Worm (Caenorhabditis elegans) whole organism, L1 larva: Measurements from ENCODE around the gene F49E12.12.

Experiments used
- ceh-63 ChIP-seq: fragments of 200-800 bp; sonication (Bioruptor generic); optimal IDR thresholded peaks from 2 replicates; lab custom pipeline; 2018; ENCODE audit warnings: mild to moderate bottlenecking, missing genetic modification characterization, missing compliant biosample characterization
- elt-3 ChIP-seq, 6 experiments: fragments of 150-350 bp in 1 of 6; sonication (generic microtip); optimal IDR thresholded peaks; 2 replicates each; lab custom pipeline; 2017 to 2018; ENCODE audit warnings: missing biosample characterization in 6 of 6, missing genetic modification characterization in 6 of 6, inconsistent platforms in 1 of 6
- fkh-8 ChIP-seq: sonication (generic microtip); optimal IDR thresholded peaks from 2 replicates; lab custom pipeline; 2016; ENCODE audit warnings: mild to moderate bottlenecking, missing genetic modification characterization, missing compliant biosample characterization
- lin-15B ChIP-seq: fragments of 150-350 bp; sonication (generic microtip); optimal IDR thresholded peaks from 3 replicates; lab custom pipeline; 2014; ENCODE audit warnings: missing biosample characterization, missing genetic modification characterization
- nhr-76 ChIP-seq: sonication (generic microtip); optimal IDR thresholded peaks from 2 replicates; lab custom pipeline; 2017; ENCODE audit warnings: missing biosample characterization, missing genetic modification characterization
- pag-3 ChIP-seq: sonication (generic microtip); optimal IDR thresholded peaks from 2 replicates; lab custom pipeline; 2017; ENCODE audit warnings: missing genetic modification characterization, mild to moderate bottlenecking, missing compliant biosample characterization, antibody characterized with exemption, borderline replicate concordance; ENCODE audit not compliant: insufficient read depth
- snu-23 ChIP-seq: sonication (generic microtip); optimal IDR thresholded peaks from 2 replicates; lab custom pipeline; 2016; ENCODE audit warnings: missing genetic modification characterization, missing compliant biosample characterization
- sox-4 ChIP-seq: sonication (generic microtip); optimal IDR thresholded peaks from 2 replicates; lab custom pipeline; 2016; ENCODE audit warnings: missing genetic modification characterization, missing compliant biosample characterization
- sptf-1 ChIP-seq: fragments of 150-350 bp; optimal IDR thresholded peaks from 2 replicates; lab custom pipeline; 2014; ENCODE audit warnings: missing biosample characterization, missing genetic modification characterization
- zag-1 ChIP-seq: fragments of 150-350 bp; optimal IDR thresholded peaks from 2 replicates; lab custom pipeline; 2014; ENCODE audit warnings: missing biosample characterization, missing genetic modification characterization

ce11 chrII:8428758-8428946, 47.4 kb downstream of the F49E12.12 start, which contains the start of gene F14E5.2:
- TF ChIP-seq snu-23 (GFP tag; lab: Kevin White, UChicago) = no peak
- TF ChIP-seq nhr-76 = no peak
- no peak for TF ChIP-seq zag-1 (tag; lab: Kevin White, UChicago)
- no peak for TF ChIP-seq pag-3 (tag; lab: Kevin White, UChicago)
- TF ChIP-seq sptf-1 (tag; lab: Kevin White, UChicago) = no peak
- no peak for TF ChIP-seq ceh-63 (GFP tag; lab: Kevin White, UChicago)
- TF ChIP-seq lin-15B (tag; lab: Kevin White, UChicago) = no peak
- TF ChIP-seq elt-3 (tag; optimal IDR thresholded peaks at IDR 0.05; lab: Kevin White, UChicago) = no peak
- TF ChIP-seq sox-4 = no peak
- TF ChIP-seq fkh-8 (tag; lab: Kevin White, UChicago) = no peak
